Worm (Caenorhabditis elegans) whole organism, late embryonic: Measurements from ENCODE around the gene C15B12.8.
A peak's percentile ranks its signal among the peaks of the same experiment; 100 is the strongest.

Experiments
- C08G9.2 ChIP-seq: sonication (generic microtip); optimal IDR thresholded peaks from 2 replicates; lab custom pipeline; 2016; ENCODE audit warnings: mild to moderate bottlenecking, missing genetic modification characterization, moderate library complexity, missing compliant biosample characterization
- C38D4.7 ChIP-seq: fragments of 200-800 bp; sonication (Bioruptor generic); optimal IDR thresholded peaks from 2 replicates; lab custom pipeline; 2018; ENCODE audit warnings: mild to moderate bottlenecking, missing genetic modification characterization, moderate library complexity, missing compliant biosample characterization
- F13H6.1 ChIP-seq: sonication (generic microtip); optimal IDR thresholded peaks from 2 replicates; lab custom pipeline; 2016; ENCODE audit warnings: missing genetic modification characterization, missing compliant biosample characterization
- K09A11.1 ChIP-seq: sonication (generic microtip); optimal IDR thresholded peaks from 2 replicates; lab custom pipeline; 2017; ENCODE audit warnings: antibody characterized with exemption, mild to moderate bottlenecking, missing genetic modification characterization, missing compliant biosample characterization; ENCODE audit not compliant: insufficient read depth
- Y22D7AL.16 ChIP-seq: sonication (generic microtip); optimal IDR thresholded peaks from 2 replicates; lab custom pipeline; 2016; ENCODE audit warnings: missing genetic modification characterization, missing compliant biosample characterization
- ahr-1 ChIP-seq: sonication (generic microtip); optimal IDR thresholded peaks from 2 replicates; lab custom pipeline; 2016; ENCODE audit warnings: missing genetic modification characterization, missing compliant biosample characterization
- ama-1 ChIP-seq: fragments of 150-350 bp; optimal IDR thresholded peaks from 2 replicates; lab custom pipeline; 2014
- ceh-14 ChIP-seq: sonication (generic microtip); optimal IDR thresholded peaks from 2 replicates; lab custom pipeline; 2016; ENCODE audit warnings: missing genotype, missing genetic modification characterization, missing compliant biosample characterization
- ceh-18 ChIP-seq: sonication (generic microtip); optimal IDR thresholded peaks from 2 replicates; lab custom pipeline; 2016; ENCODE audit warnings: missing genetic modification characterization, missing compliant biosample characterization
- ceh-2 ChIP-seq: sonication (generic microtip); optimal IDR thresholded peaks from 2 replicates; lab custom pipeline; 2016; ENCODE audit warnings: missing genotype, missing genetic modification characterization, missing compliant biosample characterization
- ceh-30 ChIP-seq: fragments of 150-350 bp; optimal IDR thresholded peaks from 2 replicates; lab custom pipeline; 2014; ENCODE audit warnings: missing biosample characterization, missing genetic modification characterization
- ceh-31 ChIP-seq: sonication (generic microtip); optimal IDR thresholded peaks from 2 replicates; lab custom pipeline; 2016; ENCODE audit warnings: missing genetic modification characterization, missing compliant biosample characterization
- ceh-34 ChIP-seq: sonication (generic microtip); optimal IDR thresholded peaks from 2 replicates; lab custom pipeline; 2016; ENCODE audit warnings: mild to moderate bottlenecking, missing genetic modification characterization, missing compliant biosample characterization
- ceh-48 ChIP-seq: sonication (generic microtip); optimal IDR thresholded peaks from 2 replicates; lab custom pipeline; 2016; ENCODE audit warnings: missing genetic modification characterization, inconsistent platforms, missing compliant biosample characterization
- ceh-6 ChIP-seq: fragments of 200-800 bp; sonication (Bioruptor generic); optimal IDR thresholded peaks from 2 replicates; lab custom pipeline; 2018; ENCODE audit warnings: mild to moderate bottlenecking, missing genetic modification characterization, missing compliant biosample characterization
- dve-1 ChIP-seq: sonication (generic microtip); optimal IDR thresholded peaks from 2 replicates; lab custom pipeline; 2017; ENCODE audit warnings: antibody characterized with exemption, mild to moderate bottlenecking, missing genetic modification characterization, missing compliant biosample characterization
- elt-2 ChIP-seq: sonication (generic microtip); optimal IDR thresholded peaks from 2 replicates; lab custom pipeline; 2016; ENCODE audit warnings: missing genetic modification reagents, missing genetic modification characterization, missing compliant biosample characterization
- eyg-1 ChIP-seq: sonication (generic microtip); optimal IDR thresholded peaks from 2 replicates; lab custom pipeline; 2016; ENCODE audit warnings: missing genotype, missing genetic modification characterization, missing compliant biosample characterization
- gmeb-2 ChIP-seq: sonication (generic microtip); optimal IDR thresholded peaks from 2 replicates; lab custom pipeline; 2016; ENCODE audit warnings: missing genetic modification characterization, inconsistent platforms, missing compliant biosample characterization
- hlh-13 ChIP-seq: fragments of 200-800 bp; sonication (Bioruptor generic); optimal IDR thresholded peaks from 2 replicates; lab custom pipeline; 2018; ENCODE audit warnings: mild to moderate bottlenecking, missing genetic modification characterization, missing compliant biosample characterization
- hlh-15 ChIP-seq: sonication (generic microtip); optimal IDR thresholded peaks from 2 replicates; lab custom pipeline; 2016; ENCODE audit warnings: missing genetic modification characterization, missing compliant biosample characterization
- lim-6 ChIP-seq: sonication (generic microtip); optimal IDR thresholded peaks from 2 replicates; lab custom pipeline; 2016; ENCODE audit warnings: missing genetic modification characterization, missing compliant biosample characterization
- madf-2 ChIP-seq: sonication (generic microtip); optimal IDR thresholded peaks from 2 replicates; lab custom pipeline; 2017; ENCODE audit warnings: missing genetic modification characterization, missing compliant biosample characterization
- nfya-1 ChIP-seq: sonication (generic microtip); optimal IDR thresholded peaks from 2 replicates; lab custom pipeline; 2017; ENCODE audit warnings: missing genetic modification characterization, mild to moderate bottlenecking, missing compliant biosample characterization, antibody characterized with exemption, moderate library complexity
- nhr-11 ChIP-seq: fragments of 150-350 bp; optimal IDR thresholded peaks from 2 replicates; lab custom pipeline; 2014; ENCODE audit warnings: missing biosample characterization, missing genetic modification characterization
- npax-4 ChIP-seq: sonication (generic microtip); optimal IDR thresholded peaks from 2 replicates; lab custom pipeline; 2016; ENCODE audit warnings: missing genetic modification characterization, missing compliant biosample characterization
- odd-2 ChIP-seq: sonication (generic microtip); optimal IDR thresholded peaks from 2 replicates; lab custom pipeline; 2017; ENCODE audit warnings: antibody characterized with exemption, mild to moderate bottlenecking, missing genetic modification characterization, missing compliant biosample characterization
- pag-3 ChIP-seq: sonication (generic microtip); optimal IDR thresholded peaks from 2 replicates; lab custom pipeline; 2016; ENCODE audit warnings: missing compliant biosample characterization, missing genetic modification characterization, borderline replicate concordance
- pat-9 ChIP-seq: fragments of 200-800 bp; sonication (Bioruptor generic); optimal IDR thresholded peaks from 2 replicates; lab custom pipeline; 2018; ENCODE audit warnings: mild to moderate bottlenecking, missing genetic modification characterization, moderate library complexity, missing compliant biosample characterization
- pha-4 ChIP-seq: fragments of 150-350 bp; optimal IDR thresholded peaks from 2 replicates; lab custom pipeline; 2018; ENCODE audit warnings: missing biosample characterization, missing genetic modification reagents, missing genetic modification characterization
- rnt-1 ChIP-seq: sonication (generic microtip); optimal IDR thresholded peaks from 2 replicates; lab custom pipeline; 2016; ENCODE audit warnings: missing genetic modification characterization, missing compliant biosample characterization
- sdc-2 ChIP-seq: sonication (generic microtip); optimal IDR thresholded peaks from 2 replicates; lab custom pipeline; 2016; ENCODE audit warnings: missing genotype, missing genetic modification characterization, missing compliant biosample characterization
- syd-9 ChIP-seq: sonication (generic microtip); optimal IDR thresholded peaks from 2 replicates; lab custom pipeline; 2016; ENCODE audit warnings: mild to moderate bottlenecking, missing genetic modification characterization, moderate library complexity, missing compliant biosample characterization
- unc-3 ChIP-seq, 2 experiments: fragments of 200-800 bp in 1 of 2; sonication (Bioruptor generic) in 1 of 2; sonication (generic microtip) in 1 of 2; conservative IDR thresholded peaks in 1 of 2; optimal IDR thresholded peaks in 1 of 2; 2 replicates each; pipeline versions ENCODE4 v1.3.6 to Lab custom; 2016 to 2022; ENCODE audit warnings: missing compliant biosample characterization in 2 of 2, missing genetic modification characterization in 2 of 2, missing genetic modification reagents in 1 of 2
- unc-55 ChIP-seq: sonication (generic microtip); optimal IDR thresholded peaks from 2 replicates; lab custom pipeline; 2017; ENCODE audit warnings: missing biosample characterization, missing genetic modification reagents, missing genetic modification characterization
- unc-86 ChIP-seq: sonication (generic microtip); optimal IDR thresholded peaks from 2 replicates; lab custom pipeline; 2016; ENCODE audit warnings: missing genetic modification characterization, missing compliant biosample characterization

Gene C15B12.8

ce11 chrX:6467462-6467861, 6.6 kb upstream of the C15B12.8 start, which contains the start of gene C15B12.3:
Gene C15B12.3 (minus strand): TSS chrX:6467562.
- TF ChIP-seq unc-3 (GFP tag; conservative IDR thresholded peaks at IDR 0.05; lab: Robert Waterston, UW) = no peak
- no peak for TF ChIP-seq unc-3 (tag; optimal IDR thresholded peaks at IDR 0.05; lab: Kevin White, UChicago)
- TF ChIP-seq rnt-1 = no peak

- TF ChIP-seq C38D4.7 (GFP tag; lab: Kevin White, UChicago) (no peak), K09A11.1 (tag; lab: Kevin White, UChicago) (no peak), ceh-34 (tag; lab: Kevin White, UChicago) (no peak), npax-4 (tag; lab: Kevin White, UChicago) (no peak), ceh-48 (tag; lab: Kevin White, UChicago) (no peak), hlh-15 (tag; lab: Kevin White, UChicago) (no peak), sdc-2 (no peak), ceh-6 (GFP tag; lab: Kevin White, UChicago) (no peak), ama-1 (lab: Kevin White, UChicago) (no peak), Y22D7AL.16 (no peak), pag-3 (no peak), ceh-2 (tag; lab: Kevin White, UChicago) (no peak), C08G9.2 (tag; lab: Kevin White, UChicago) (no peak), pha-4 (tag; lab: Kevin White, UChicago) (no peak)
Observed at ce11 chrX:6468499-6468898, 5.6 kb upstream of the C15B12.8 start, which contains the start of gene C15B12.9. Gene C15B12.9 (plus strand): TSS chrX:6468799.

- TF ChIP-seq ceh-18 (no peak), ahr-1 (tag; lab: Kevin White, UChicago) (no peak), elt-2 (tag; lab: Kevin White, UChicago) (peak; percentile 59), ceh-30 (tag; lab: Kevin White, UChicago) (no peak), npax-4 (tag; lab: Kevin White, UChicago) (no peak)
- TF ChIP-seq, all 69 proteins: peak for 1
Observed at ce11 chrX:6476540-6476939, 2.5 kb downstream of the C15B12.8 start, which contains the start of gene C15B12.1. Gene C15B12.1 (plus strand): TSS chrX:6476810.

DNA sequence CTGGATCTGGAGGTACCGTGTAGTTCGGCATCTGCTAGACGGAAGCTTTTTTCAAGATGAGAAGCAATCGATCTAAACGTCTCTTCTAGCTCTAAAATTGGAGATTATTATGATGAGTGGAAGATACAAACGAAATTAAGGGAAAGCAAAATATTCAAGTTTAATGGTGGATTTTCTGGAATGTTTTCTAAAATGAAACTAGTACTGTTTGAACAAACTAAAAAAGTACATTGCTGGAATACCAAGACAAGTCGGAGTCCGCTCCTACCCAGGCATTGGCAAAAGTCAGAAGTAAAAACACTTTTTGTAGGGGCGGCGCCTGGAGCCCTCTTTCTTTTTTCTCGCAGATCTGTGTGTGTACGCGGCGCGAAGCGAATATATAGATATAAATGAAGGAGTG, 10.7 kb downstream of the C15B12.8 start, which contains the start of gene gar-1:
TSS of gene gar-1 (minus strand) at position 101 of the 400 bp plus-strand sequence.
- TF ChIP-seq K09A11.1 (tag; lab: Kevin White, UChicago) (no peak), odd-2 (no peak)

DNA sequence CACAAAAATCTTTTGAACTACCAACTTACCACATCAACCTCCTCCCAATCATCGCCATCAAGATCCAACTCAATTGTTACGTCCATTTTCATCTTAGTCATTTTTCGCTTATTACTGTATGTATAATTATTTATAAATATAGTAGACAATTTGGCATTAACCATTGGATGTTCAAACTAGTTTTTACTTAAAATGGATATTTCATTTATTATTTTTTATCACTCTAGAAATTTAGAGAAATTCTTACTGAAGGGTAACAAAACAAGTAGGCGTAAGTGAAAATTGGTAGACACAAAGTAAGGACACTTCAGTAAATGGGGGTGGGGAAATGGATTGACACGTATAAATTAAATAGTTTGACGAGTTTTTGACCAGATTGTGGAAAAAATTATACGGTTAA, 25.7 kb downstream of the C15B12.8 start, which contains the start of gene actl-1:
TSS of gene actl-1 (minus strand) at position 101 of the 400 bp plus-strand sequence.
- no peak for TF ChIP-seq nfya-1 (tag; lab: Kevin White, UChicago)
- no peak for TF ChIP-seq pha-4 (tag; lab: Kevin White, UChicago)

DNA sequence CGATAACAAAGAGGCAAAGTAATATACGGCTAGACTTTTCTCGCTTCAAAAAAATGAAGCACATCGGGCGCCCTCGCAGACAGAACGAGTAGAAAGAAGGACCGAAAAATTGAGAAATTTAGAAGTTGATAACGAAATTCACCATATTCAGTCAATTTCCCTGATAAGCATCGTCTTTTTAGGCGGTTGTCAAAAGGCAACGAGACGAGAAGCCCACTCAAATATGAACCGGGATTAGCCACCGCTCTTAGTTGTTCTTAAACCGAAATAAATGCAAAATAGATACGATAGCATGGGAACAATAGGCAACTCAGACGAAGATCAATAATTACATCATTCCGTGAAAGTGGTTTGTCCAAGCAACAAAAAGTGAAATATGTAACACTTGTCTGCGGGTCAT, 29.1 kb downstream of the C15B12.8 start:
- TF ChIP-seq madf-2 (tag; lab: Kevin White, UChicago) = no peak
- TF ChIP-seq nfya-1 (tag; lab: Kevin White, UChicago) = no peak
- TF ChIP-seq C38D4.7 (GFP tag; lab: Kevin White, UChicago) = no peak
- TF ChIP-seq gmeb-2 (tag; lab: Kevin White, UChicago) = no peak
- TF ChIP-seq lim-6 = no peak
- no peak for TF ChIP-seq eyg-1 (tag; lab: Kevin White, UChicago)
- TF ChIP-seq nhr-11 (tag; lab: Kevin White, UChicago) = no peak
- TF ChIP-seq ceh-14 (tag; lab: Kevin White, UChicago) = no peak
- no peak for TF ChIP-seq ceh-48 (tag; lab: Kevin White, UChicago)
- no peak for TF ChIP-seq unc-55
- TF ChIP-seq syd-9 = no peak
- TF ChIP-seq dve-1 = no peak
- TF ChIP-seq pat-9 = no peak
- TF ChIP-seq ceh-31 (tag; lab: Kevin White, UChicago) = no peak
- TF ChIP-seq hlh-13 = no peak
- TF ChIP-seq F13H6.1 (tag; lab: Kevin White, UChicago) = no peak
- no peak for TF ChIP-seq ama-1 (lab: Kevin White, UChicago)
- TF ChIP-seq rnt-1 = no peak
- TF ChIP-seq ceh-30 (tag; lab: Kevin White, UChicago) = no peak
- no peak for TF ChIP-seq unc-86 (tag; lab: Kevin White, UChicago)
